Fruit fly (Drosophila melanogaster): ENCODE data around the gene CG6729.

Gene CG6729

DNA sequence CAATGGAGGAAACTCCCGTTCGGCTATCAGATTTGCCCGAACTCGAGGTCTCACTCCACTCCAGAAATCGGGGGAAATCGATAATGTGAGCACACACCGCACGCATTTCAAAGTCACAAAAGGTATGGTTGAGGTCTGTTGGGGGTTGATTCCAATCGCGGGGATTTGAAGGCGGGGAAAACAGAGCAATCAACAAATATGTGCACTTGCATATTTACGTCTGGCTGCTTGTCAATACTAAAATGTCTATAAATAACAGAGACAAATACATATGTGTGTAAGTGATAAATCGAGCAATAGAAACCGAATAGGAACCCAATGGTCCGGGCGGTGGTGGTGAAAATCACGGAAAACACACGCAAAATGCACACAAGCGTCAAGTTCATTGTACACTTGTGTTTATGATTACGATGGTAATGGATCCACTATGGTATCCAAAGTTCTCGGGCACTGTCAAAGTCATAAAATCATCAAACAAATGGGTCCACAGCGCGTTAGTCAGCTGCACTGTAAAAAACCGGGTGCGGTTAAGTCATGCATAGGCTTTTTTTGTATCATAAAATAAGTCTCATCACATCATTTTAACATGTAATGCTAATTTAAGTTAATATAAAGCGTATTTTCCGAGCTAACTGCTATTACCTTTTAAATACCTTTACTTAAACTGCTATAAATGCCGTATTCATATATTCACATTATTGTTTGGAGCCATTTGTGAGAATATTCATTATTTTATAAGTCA, 8.3 kb upstream of the CG6729 start:
- TF ChIP-seq noc (tag; optimal IDR thresholded peaks at IDR 0.05) = no peak

DNA sequence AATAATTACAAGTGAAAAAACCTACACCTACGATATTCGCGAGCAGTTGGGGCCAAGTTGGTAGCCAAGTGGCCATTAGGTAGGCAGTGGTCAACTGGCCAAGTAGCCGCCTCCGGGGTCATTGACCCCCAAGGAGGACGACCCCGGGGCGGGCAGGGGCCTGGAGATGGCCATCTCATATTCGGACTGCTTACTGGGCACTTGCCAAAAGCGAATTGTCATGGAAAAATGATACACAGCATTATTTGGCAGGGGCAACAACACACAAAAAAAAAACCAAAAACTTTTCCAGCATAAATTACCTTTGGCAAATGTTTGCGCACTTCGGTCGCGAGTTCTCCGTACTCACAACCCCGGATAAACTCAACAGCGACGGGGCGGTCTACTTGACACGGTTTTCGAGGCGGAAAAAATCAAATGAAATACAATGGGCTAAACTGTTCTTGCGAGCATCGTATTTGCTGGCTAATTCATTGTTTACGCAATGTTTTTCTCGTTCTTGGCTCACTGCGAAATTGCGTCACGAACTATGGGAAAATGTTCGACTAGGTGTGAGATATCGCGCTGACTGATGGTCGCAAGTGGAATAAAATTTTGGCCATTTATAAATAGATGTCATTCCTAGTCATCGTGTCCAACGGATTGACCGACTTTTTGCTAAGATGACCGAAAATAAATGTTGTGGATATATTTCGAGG, 7.3 kb upstream of the CG6729 start:
- TF ChIP-seq noc (tag; optimal IDR thresholded peaks at IDR 0.05) = no peak

DNA sequence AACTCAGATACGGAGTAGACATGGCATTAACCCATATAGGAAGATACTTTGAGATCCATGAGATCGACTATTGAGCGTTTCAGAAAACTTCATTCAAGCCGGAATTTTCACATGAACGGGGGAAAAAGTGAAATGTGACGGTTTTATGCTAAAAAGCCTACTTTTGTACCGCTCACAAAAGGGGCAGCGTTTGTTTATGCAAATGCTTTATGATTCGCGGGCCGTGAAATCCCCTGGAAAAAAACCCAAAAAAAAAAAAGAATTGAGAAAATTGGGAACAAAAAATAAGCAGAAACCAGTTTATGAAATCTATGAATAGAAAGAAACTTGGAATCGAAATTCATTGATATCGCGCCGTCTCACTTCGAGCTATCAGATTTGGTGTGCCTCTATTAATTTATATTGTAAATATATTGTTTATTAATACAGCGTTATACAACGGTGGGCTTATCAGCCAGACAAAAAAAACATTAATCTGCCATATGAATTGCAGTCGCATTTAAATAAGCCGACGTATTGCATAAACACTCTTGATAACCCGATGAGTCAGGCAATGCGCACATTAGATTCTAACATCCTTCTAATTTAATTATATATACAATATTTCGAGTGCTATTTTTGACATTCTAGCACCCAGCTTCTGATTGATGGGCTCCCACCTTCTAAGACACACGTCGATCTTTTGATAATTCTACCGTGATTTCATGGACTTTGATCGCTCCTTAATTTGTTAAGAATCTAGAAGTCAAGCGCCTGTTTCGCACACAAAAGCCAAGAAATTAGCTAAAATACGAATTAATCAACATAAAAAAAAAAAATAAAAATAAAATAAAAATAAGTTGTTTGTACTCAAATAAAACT, 6.1 kb upstream of the CG6729 start:
- no peak for TF ChIP-seq noc (tag; optimal IDR thresholded peaks at IDR 0.05)

DNA sequence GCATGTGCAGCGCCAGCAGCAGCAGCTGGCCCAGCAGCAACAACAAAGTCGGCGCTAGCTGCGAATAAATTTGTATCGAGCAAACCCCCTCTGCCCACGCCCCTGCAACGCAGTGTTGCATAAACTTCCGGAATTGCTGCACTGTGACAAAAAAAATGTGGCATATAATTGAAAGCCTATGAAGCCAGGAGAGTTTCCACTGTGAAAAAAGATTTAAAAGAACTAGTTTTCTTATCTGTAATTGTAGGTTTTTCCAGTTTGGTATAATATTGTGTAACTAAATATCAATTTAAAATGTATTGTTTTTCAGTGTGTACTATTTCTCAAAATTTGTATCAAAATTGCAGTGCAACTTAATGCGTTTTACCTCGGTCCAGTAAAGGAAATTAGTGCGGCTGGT, 4.5 kb upstream of the CG6729 start:
- no peak for TF ChIP-seq noc (tag; optimal IDR thresholded peaks at IDR 0.05)

DNA sequence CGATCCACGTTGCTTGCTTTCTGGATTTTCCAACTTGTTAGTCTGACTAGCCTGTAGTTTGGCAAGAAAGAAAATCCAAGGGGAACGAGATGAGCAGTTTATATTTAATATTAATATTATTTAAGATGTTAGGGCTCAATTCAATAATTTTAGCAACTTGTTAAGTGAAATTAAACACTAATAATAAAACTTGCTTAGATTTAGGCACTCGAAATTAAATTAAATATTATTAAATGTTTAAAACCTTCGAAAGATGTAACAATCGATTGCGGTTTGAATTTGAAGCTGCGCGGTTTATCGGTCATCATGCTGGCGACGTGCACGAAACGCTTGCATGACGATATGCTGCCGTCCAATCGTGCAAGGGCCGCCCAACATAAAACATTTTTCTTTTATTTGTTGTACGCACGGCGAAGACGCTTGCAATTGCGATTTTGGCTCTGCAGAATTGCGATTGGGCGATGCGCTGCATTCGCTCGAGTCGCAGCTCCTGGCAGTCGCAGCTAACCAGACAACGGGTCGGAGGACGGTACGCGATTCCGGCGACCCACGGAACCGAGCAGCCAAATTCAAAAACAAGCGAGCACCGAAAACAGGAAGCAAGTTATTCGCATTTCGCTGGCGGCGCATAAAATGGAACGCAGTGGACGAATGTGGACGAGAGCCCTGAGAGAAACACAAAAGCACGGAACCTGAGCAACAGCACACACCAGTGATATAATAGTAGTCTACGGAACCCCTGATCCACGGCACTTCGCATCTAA, 6.6 kb downstream of the CG6729 start, which contains the start of the genes Vha16-5 and CG12299:
Gene Vha16-5 (minus strand): TSS at position 51 of the 764 bp plus-strand sequence.
Gene CG12299 (plus strand): TSS at position 353 of the 764 bp plus-strand sequence.
- no peak for TF ChIP-seq noc (tag; optimal IDR thresholded peaks at IDR 0.05)

DNA sequence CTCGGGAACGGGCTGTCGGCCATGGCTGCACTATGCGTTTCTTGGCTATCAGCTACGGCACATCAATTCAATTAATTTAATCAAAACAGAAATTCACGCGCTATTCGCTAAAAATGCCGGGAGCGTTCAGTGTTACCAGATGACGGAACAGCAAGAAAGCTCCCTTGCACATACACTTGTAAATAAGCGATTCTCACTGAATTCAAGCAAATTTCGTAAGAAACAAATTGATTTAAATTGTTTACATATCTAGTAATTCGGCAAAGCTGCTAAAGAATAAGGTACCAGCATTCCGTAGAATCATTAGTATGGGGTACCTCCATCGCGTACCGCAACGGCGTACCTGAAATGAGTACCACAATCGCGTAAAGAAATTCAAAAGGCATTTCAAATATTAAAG, 7.8 kb downstream of the CG6729 start, which contains the start of gene Nup107:
Gene Nup107 (minus strand): TSS at position 149 of the 400 bp plus-strand sequence.
- TF ChIP-seq noc (tag; optimal IDR thresholded peaks at IDR 0.05) = no peak

DNA sequence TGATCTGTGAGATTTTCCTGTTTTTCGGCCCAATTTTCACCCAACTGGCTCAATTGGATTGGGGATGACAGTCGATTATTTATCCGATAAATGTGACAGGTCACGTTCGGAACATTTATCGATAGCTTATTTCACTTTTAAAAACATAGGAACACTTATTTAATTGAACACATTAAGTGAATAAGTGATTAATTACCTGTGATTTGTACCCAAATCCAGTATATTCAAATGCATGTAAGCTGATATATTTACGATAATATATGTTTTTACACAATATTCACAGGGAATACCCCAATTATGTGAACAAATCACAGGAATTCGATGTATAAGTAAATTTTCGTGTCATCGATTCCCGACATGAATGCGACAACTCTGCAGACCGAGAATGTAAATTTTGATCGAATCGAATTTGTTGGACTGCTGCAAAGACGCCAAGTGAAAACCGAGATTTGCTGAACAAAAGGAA, 11.4 kb downstream of the CG6729 start, which contains the start of the genes EMC3 and Dpy-30L1:
Gene EMC3 (minus strand): TSS at position 81 of the 466 bp plus-strand sequence.
Gene Dpy-30L1 (plus strand): TSS at position 311 of the 466 bp plus-strand sequence.
- TF ChIP-seq noc (tag; optimal IDR thresholded peaks at IDR 0.05) = no peak

DNA sequence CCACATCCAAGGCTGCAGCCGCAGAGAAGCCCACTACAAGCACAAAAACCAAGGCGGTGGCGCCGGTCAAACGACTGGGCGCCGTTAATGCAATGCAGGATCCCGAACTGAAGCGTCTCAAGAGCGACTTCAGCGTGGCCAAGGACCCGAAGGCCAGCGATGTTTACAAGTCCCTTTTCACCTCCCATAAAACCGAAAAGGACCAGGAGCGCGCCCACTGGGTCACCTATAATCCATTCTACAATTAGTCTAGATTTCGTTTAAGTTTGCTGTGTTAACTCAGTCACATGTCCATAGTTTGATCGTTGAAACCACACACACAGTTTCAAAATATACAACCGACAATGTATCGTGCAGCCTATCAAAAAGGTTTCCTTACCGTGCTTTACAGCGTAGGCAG, 13.8 kb downstream of the CG6729 start, which contains the start of gene CG17118:
Gene CG17118 (plus strand): TSS at position 301 of the 400 bp plus-strand sequence.
- TF ChIP-seq noc (tag; optimal IDR thresholded peaks at IDR 0.05) = no peak

DNA sequence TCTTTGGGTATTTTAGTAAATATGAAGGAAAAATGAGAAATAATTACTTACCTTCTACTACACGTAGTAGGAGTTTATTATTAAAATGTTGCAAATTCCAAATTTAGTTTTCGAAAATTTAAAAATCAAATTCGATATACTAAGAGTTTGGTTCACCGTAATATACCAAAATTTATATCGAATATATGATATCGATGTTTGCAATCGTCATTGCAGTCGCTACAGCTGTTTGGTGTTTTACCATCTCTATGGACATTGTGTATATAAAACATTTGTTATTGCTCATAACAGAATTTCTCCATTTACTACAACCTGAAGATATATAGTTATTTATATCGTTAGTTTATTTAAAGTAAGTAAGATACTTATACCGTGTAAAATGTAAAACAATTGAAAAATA, 15.0 kb downstream of the CG6729 start, which contains the start of gene CG6443:
Gene CG6443 (plus strand): TSS at position 228 of the 400 bp plus-strand sequence.
- TF ChIP-seq noc (tag; optimal IDR thresholded peaks at IDR 0.05) = no peak

DNA sequence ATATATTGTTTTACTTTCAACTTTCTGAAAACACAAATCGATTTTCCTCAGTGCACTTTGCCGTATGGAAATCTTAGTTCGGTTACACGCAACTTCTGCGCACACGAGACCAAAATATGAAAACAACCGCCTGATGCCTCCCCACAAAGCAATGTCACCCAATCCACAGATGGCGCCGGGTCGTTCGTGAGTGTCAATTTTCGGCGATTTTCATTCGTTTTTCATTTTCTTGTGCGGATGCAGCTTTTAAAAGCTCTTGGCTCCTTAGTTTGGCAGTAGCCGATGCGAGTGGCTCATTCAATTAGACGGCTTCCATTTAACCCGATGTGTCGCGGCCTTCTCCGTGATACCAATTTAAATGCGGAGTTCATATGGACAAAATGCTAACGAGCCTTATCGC, 19.8 kb downstream of the CG6729 start, which contains the start of gene CG6431:
Gene CG6431 (plus strand): TSS at position 301 of the 400 bp plus-strand sequence.
- no peak for TF ChIP-seq noc (tag; optimal IDR thresholded peaks at IDR 0.05)

DNA sequence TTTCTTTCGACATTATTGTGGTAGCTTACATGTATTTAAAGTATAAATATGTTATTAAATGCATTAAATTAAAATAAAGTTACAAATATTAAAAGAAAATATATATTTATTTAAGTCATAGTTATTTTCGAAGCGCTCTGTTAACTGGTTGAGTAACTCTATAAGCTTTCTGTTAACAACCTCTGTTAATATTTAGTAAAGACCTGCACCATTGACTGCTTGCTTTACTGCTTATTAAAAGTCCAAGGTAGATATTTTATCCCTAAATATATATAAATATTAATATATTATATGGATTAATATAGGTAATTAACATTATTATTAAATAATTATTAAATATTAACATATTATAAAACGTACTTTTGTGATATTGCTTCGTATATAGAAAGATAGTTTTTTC, 22.2 kb downstream of the CG6729 start:
- no peak for TF ChIP-seq noc (tag; optimal IDR thresholded peaks at IDR 0.05)

DNA sequence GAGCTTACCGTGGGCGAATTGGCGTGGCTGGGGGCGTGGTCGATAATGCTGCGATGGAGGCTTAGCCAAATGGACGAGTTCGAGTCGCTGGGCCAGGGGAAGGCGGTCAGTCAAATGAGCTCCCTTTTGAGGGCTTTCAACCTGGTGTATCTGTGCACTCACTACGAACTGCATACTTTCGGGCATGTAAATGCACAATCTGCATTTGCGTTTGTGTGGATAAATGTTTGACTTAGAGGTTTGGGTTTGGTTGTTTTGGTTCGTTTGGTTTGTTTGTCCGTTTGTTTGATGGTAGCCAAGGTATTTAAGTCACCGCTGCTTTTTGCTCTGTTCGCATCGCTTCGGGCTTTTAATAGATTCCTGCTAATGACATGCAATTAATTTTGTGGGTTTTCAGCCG, 32.5 kb downstream of the CG6729 start:
- TF ChIP-seq noc (tag; optimal IDR thresholded peaks at IDR 0.05) = no peak

DNA sequence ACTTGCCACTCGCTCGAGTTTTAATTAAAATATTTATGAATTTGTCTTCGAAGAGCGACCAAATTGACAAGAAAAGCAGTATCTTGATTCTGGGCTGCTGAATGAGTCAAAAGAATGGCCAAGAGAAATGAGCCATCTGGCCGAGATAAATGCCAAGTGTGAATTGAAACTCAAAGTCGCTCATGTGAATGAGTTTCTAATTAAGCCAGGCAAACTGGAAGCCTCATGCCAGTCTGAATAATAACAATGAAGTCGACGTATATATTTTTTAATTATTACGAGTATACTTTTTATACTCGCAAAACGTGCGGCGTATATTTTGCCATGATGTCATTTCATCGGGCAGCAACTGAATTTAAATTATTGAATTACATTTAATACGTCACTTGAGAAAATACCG, 34.4 kb downstream of the CG6729 start, which contains the start of gene Lip2:
Gene Lip2 (minus strand): TSS at position 101 of the 400 bp plus-strand sequence.
- TF ChIP-seq noc (tag; optimal IDR thresholded peaks at IDR 0.05) = no peak

DNA sequence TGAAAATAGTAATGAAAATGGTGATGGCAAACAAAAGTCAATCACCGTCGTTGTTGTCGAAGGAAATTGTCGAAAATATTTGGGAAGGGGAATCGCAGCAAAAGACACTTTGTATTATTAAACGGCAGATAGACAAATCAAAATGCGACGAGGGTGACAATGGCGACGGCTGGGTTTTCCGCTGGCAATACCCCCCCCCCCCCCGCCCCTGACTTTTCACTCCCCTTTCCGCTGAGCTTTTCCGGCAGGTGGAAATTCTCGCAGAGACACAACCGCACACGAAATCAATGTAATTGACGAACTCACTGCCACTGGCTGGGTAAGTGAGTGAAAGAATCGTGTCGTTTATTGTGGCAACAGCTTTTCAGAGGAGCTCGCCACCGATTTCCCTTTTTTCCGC, 35.6 kb downstream of the CG6729 start:
- TF ChIP-seq noc (tag; optimal IDR thresholded peaks at IDR 0.05) = no peak

DNA sequence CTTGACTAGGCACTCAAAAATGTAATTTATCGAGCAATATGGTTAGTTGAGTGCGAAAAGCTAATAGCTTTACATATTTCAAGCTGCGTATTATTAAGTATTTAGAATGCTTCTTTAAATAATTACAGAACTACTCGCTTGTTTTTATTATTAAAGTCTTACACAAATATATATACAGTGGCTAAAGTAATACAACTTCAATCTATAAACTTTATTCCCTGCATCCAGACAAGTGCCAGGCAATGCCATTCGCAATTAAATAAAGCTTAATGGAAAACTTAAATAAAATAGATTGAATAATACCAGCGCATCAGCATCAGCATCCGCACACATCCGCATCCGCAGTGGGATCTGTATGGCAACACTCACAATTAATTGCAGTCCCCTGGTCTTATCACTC, 37.5 kb downstream of the CG6729 start:
- no peak for TF ChIP-seq noc (tag; optimal IDR thresholded peaks at IDR 0.05)

All from whole organism, larva.